Fruit fly (Drosophila melanogaster): Measurements from ENCODE around the gene CG43645.

CG43645 gene

dm6 chr2L:17450505-17451415 lies 34.8 kb upstream of the CG43645 start (continued):
- TF ChIP-seq Vsx2 (GFP tag; optimal IDR thresholded peaks at IDR 0.05; ENCODE audit: partially characterized antibody) (no peak), br (GFP tag; optimal IDR thresholded peaks at IDR 0.05) (peak; percentile 64), woc (GFP tag; optimal IDR thresholded peaks at IDR 0.05) (peak; percentile 47), GATAd (GFP tag; optimal IDR thresholded peaks at IDR 0.05) (no peak)

DNA sequence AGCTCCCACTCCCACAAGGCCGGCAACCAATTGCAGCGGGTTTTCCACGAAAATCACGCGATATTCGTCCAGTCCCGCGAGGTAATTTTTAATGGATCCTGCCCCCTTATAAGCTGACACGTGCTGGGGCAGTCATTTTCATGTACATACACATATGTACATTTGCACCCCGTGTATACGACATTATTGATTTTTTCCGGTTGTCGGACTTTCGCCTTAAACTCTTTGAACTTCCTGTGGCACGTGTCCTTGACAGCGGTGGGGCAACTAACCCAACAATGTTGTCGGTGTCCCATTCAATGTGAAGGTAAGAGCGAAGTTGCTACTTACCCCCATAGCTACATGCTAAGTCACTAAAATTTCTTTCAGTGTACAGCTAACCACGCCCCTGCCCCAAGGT lies 33.5 kb upstream of the CG43645 start:
- TF ChIP-seq Abd-B (GFP tag; optimal IDR thresholded peaks at IDR 0.05) (no peak), sage (GFP tag; optimal IDR thresholded peaks at IDR 0.05) (no peak), pan (optimal IDR thresholded peaks at IDR 0.05) (no peak), Rel (GFP tag; optimal IDR thresholded peaks at IDR 0.05) (no peak), Rel (tag; optimal IDR thresholded peaks at IDR 0.05) (no peak), woc (GFP tag; optimal IDR thresholded peaks at IDR 0.05) (no peak), Jra (GFP tag; optimal IDR thresholded peaks at IDR 0.05) (no peak), fru (GFP tag; optimal IDR thresholded peaks at IDR 0.05) (no peak), ey (GFP tag; optimal IDR thresholded peaks at IDR 0.05) (no peak), jim (GFP tag; optimal IDR thresholded peaks at IDR 0.05) (no peak), Sp1 (GFP tag; optimal IDR thresholded peaks at IDR 0.05) (no peak)

DNA sequence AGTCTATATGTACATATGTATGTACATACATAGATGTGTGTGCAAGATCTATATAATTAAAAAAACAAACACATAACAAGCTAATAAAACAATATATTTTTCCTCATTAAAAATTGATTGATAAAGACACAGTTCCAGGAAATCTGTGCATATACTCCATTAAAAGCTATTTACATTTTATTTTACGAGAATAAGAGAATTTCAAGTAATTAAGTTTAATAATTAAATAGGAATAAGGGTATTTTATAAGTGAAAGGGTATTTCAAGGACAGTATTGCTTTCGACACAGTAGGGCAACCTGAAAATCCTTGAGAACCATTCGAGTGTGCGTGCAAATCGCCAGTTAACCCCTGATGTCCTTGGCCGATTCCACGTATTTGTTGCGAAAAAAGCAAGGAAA lies 32.9 kb upstream of the CG43645 start, which contains the start of gene CG5050:
Gene CG5050, plus strand, starts transcription at position 301 of the 400 bp plus-strand sequence.
- TF ChIP-seq sage (GFP tag; optimal IDR thresholded peaks at IDR 0.05) (no peak), Hr83 (GFP tag; optimal IDR thresholded peaks at IDR 0.05; ENCODE audit: poor library complexity, severe bottlenecking) (no peak), Rel (GFP tag; optimal IDR thresholded peaks at IDR 0.05) (no peak), Rel (tag; optimal IDR thresholded peaks at IDR 0.05) (no peak), Mio (GFP tag; optimal IDR thresholded peaks at IDR 0.05) (no peak), jim (GFP tag; optimal IDR thresholded peaks at IDR 0.05) (no peak), Vsx2 (GFP tag; optimal IDR thresholded peaks at IDR 0.05; ENCODE audit: partially characterized antibody) (no peak), Dif (GFP tag; optimal IDR thresholded peaks at IDR 0.05; ENCODE audit: partially characterized antibody) (no peak), Hnf4 (GFP tag; optimal IDR thresholded peaks at IDR 0.05) (no peak), psq (GFP tag; optimal IDR thresholded peaks at IDR 0.05) (no peak), tai (GFP tag; optimal IDR thresholded peaks at IDR 0.05) (no peak), Jra (GFP tag; optimal IDR thresholded peaks at IDR 0.05) (no peak), CG9705 (GFP tag; optimal IDR thresholded peaks at IDR 0.05) (no peak), N (GFP tag; optimal IDR thresholded peaks at IDR 0.05) (no peak)

DNA sequence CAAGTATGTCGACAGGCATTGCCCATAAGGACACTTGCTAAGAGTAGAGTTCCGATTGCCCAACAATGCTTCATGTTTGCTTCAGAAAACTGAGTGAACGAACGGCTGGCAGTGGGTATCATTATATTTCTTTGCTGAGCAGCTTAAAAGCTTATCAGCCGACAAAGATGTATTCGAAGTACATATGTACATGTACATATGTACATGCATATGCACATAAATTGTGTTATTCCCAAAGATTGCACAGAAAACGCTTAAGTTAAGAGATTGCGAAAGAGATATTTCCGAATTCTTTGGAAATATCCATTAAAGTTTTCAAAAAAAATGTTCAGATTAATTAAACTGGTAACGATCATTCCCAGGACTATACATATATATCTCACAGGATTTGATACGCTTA lies 29.7 kb upstream of the CG43645 start, which contains the start of gene SPH93:
Gene SPH93, minus strand, starts transcription at position 101 of the 400 bp plus-strand sequence.
- TF ChIP-seq Rel (GFP tag; optimal IDR thresholded peaks at IDR 0.05) = no peak
- peak; percentile 89 for TF ChIP-seq Rel (tag; optimal IDR thresholded peaks at IDR 0.05)
- TF ChIP-seq Abd-B (GFP tag; optimal IDR thresholded peaks at IDR 0.05) = no peak

DNA sequence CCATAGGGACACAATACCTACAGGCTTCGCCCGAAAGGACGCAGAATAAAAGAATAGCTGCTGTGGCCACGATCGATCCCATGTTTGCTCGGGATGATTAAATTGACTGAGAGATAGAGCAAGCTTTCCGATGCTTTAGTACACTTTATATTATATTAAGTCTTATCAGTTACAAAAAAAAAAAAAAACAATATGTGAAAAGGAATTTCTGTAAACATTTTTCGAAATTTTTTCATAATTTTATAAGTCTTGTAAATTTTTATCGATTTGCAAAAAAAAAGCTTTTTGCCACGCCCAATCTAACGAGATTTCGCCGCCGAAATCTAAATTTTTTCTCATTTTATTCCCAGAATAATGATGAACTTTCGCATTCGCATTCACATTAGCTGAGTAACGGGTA lies 27.6 kb upstream of the CG43645 start, which contains the start of gene CG18563:
Gene CG18563, minus strand, starts transcription at position 101 of the 400 bp plus-strand sequence.
- TF ChIP-seq Rel (GFP tag; optimal IDR thresholded peaks at IDR 0.05) = no peak
- no peak for TF ChIP-seq Rel (tag; optimal IDR thresholded peaks at IDR 0.05)
- TF ChIP-seq Mio (GFP tag; optimal IDR thresholded peaks at IDR 0.05) = no peak
- TF ChIP-seq psq (GFP tag; optimal IDR thresholded peaks at IDR 0.05) = no peak
- TF ChIP-seq N (GFP tag; optimal IDR thresholded peaks at IDR 0.05) = no peak
- TF ChIP-seq sage (GFP tag; optimal IDR thresholded peaks at IDR 0.05) = no peak
- TF ChIP-seq br (GFP tag; optimal IDR thresholded peaks at IDR 0.05) = no peak
- no peak for TF ChIP-seq Myc (optimal IDR thresholded peaks at IDR 0.05)
- TF ChIP-seq brk (GFP tag; optimal IDR thresholded peaks at IDR 0.05) = no peak
- TF ChIP-seq Hr78 (GFP tag; optimal IDR thresholded peaks at IDR 0.05) = no peak
- TF ChIP-seq sv (GFP tag; optimal IDR thresholded peaks at IDR 0.05) = no peak
- TF ChIP-seq rgr (GFP tag; optimal IDR thresholded peaks at IDR 0.05) = no peak
- no peak for TF ChIP-seq dmrt93B (GFP tag; optimal IDR thresholded peaks at IDR 0.05)
- no peak for TF ChIP-seq h (GFP tag; optimal IDR thresholded peaks at IDR 0.05)

Measured in whole organism, wandering third instar larva.